Fruit fly (Drosophila melanogaster) whole organism, pupa: Measurements from ENCODE around the gene Suv3.

Experiments used
- CG10348 ChIP-seq: fragments of 200-800 bp; sonication (Bioruptor generic); IDR thresholded peaks from 2 replicates; pipeline ENCODE4 v1.3.6; 2022; ENCODE audit warnings: missing biosample characterization, missing genetic modification characterization
- CG15710 ChIP-seq: fragments of 200-800 bp; sonication (Bioruptor generic); optimal IDR thresholded peaks from 2 replicates; lab custom pipeline; 2018; ENCODE audit warnings: missing biosample characterization, mild to moderate bottlenecking, missing genetic modification characterization, moderate library complexity
- CG34367 ChIP-seq: fragments of 200-800 bp; sonication (Bioruptor generic); optimal IDR thresholded peaks from 2 replicates; lab custom pipeline; 2018; ENCODE audit warnings: missing biosample characterization, mild to moderate bottlenecking, missing genetic modification characterization
- CG4496 ChIP-seq: fragments of 200-800 bp; sonication (Bioruptor generic); IDR thresholded peaks from 3 replicates; pipeline ENCODE4 v1.3.6; 2022; ENCODE audit warnings: missing biosample characterization, missing genetic modification characterization
- D1 ChIP-seq: fragments of 200-800 bp; sonication (Bioruptor generic); optimal IDR thresholded peaks from 2 replicates; lab custom pipeline; 2018; ENCODE audit warnings: missing biosample characterization, mild to moderate bottlenecking, missing genetic modification characterization, moderate library complexity
- EcR ChIP-seq: fragments of 200-800 bp; sonication (Bioruptor generic); optimal IDR thresholded peaks from 3 replicates; lab custom pipeline; 2019; ENCODE audit warnings: missing biosample characterization, missing genetic modification characterization, mild to moderate bottlenecking, moderate library complexity, missing genetic modification reagents
- Pif1A ChIP-seq: fragments of 200-800 bp; sonication (Bioruptor generic); optimal IDR thresholded peaks from 3 replicates; lab custom pipeline; 2016; ENCODE audit warnings: missing biosample characterization, missing genetic modification characterization
- gl ChIP-seq: fragments of 200-800 bp; sonication (Bioruptor generic); optimal IDR thresholded peaks from 2 replicates; lab custom pipeline; 2018; ENCODE audit warnings: missing biosample characterization, mild to moderate bottlenecking, missing genetic modification characterization

DNA sequence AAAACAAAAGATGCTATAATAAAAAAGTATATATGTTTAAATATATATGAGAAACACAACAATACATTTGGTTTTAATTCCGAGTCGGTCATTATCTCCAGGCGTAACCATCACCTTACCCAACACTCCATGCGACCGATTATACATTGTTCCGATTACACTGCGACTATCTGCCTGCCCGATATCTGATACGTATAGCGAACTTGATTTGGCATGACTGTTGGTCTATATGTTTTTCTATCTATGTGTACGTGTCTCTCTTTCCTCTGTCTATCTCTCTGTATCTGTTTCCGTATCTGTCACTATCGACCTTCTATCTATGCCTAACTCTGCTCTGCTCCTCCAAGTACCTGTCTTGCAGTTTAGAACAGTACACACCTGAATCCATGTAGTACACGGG is 9.9 kb upstream of the Suv3 start:
- no peak for TF ChIP-seq EcR (GFP tag; lab: Kevin White, UChicago)
- no peak for TF ChIP-seq gl (tag; lab: Kevin White, UChicago)
- TF ChIP-seq CG34367 (tag; lab: Kevin White, UChicago) = no peak
- no peak for TF ChIP-seq CG10348
- TF ChIP-seq Pif1A = no peak
- TF ChIP-seq CG4496 = no peak
- no peak for TF ChIP-seq D1 (tag; lab: Kevin White, UChicago)
- no peak for TF ChIP-seq CG15710 (tag; lab: Kevin White, UChicago)
